Worm (Caenorhabditis elegans) whole organism, young adult: Measurements from ENCODE around the gene T04C9.1.

ENCODE experiments used
- B0035.1 ChIP-seq: sonication (generic microtip); optimal IDR thresholded peaks from 2 replicates; lab custom pipeline; 2016; ENCODE audit warnings: missing genetic modification characterization, mild to moderate bottlenecking, missing compliant biosample characterization, missing genotype, missing genetic modification reagents
- F10E7.11 ChIP-seq: sonication (generic microtip); optimal IDR thresholded peaks from 2 replicates; lab custom pipeline; 2017; ENCODE audit warnings: mild to moderate bottlenecking, missing genetic modification characterization, moderate library complexity, missing compliant biosample characterization
- F23B12.7 ChIP-seq: sonication (generic microtip); optimal IDR thresholded peaks from 2 replicates; lab custom pipeline; 2017; ENCODE audit warnings: missing genetic modification characterization, mild to moderate bottlenecking, missing compliant biosample characterization, antibody characterized with exemption, moderate library complexity; ENCODE audit not compliant: insufficient read depth
- F33H1.4 ChIP-seq: fragments of 200-800 bp; sonication (Bioruptor generic); IDR thresholded peaks from 2 replicates; pipeline ENCODE4 v1.3.6; 2022; ENCODE audit warnings: missing genetic modification reagents, missing genetic modification characterization, missing compliant biosample characterization
- F39B2.1 ChIP-seq: fragments of 200-800 bp; sonication (Bioruptor generic); IDR thresholded peaks from 2 replicates; pipeline ENCODE4 v1.3.6; 2022; ENCODE audit warnings: missing genetic modification reagents, missing genetic modification characterization, missing compliant biosample characterization
- F52B5.7 ChIP-seq: sonication (generic microtip); optimal IDR thresholded peaks from 2 replicates; lab custom pipeline; 2016; ENCODE audit warnings: mild to moderate bottlenecking, missing genetic modification characterization, missing compliant biosample characterization
- F55B11.4 ChIP-seq: sonication (generic microtip); optimal IDR thresholded peaks from 2 replicates; lab custom pipeline; 2016; ENCODE audit warnings: missing compliant biosample characterization, missing genetic modification characterization, borderline replicate concordance; ENCODE audit not compliant: insufficient read depth
- F57C9.4 ChIP-seq: sonication (generic microtip); optimal IDR thresholded peaks from 2 replicates; lab custom pipeline; 2017; ENCODE audit warnings: mild to moderate bottlenecking, missing genetic modification characterization, missing compliant biosample characterization
- Y53F4B.3 ChIP-seq: fragments of 200-800 bp; sonication (Bioruptor generic); IDR thresholded peaks from 2 replicates; pipeline ENCODE4 v1.3.6; 2022; ENCODE audit warnings: missing genetic modification reagents, missing genetic modification characterization, missing compliant biosample characterization
- Y79H2A.3 ChIP-seq: fragments of 200-800 bp; sonication (Bioruptor generic); conservative IDR thresholded peaks from 2 replicates; pipeline ENCODE4 v1.3.6; 2022; ENCODE audit warnings: missing genetic modification reagents, missing genetic modification characterization, missing compliant biosample characterization
- akir-1 ChIP-seq: fragments of 200-800 bp; sonication (Bioruptor generic); optimal IDR thresholded peaks from 2 replicates; lab custom pipeline; 2018; ENCODE audit warnings: mild to moderate bottlenecking, missing genetic modification characterization, moderate library complexity, missing compliant biosample characterization
- aptf-3 ChIP-seq: fragments of 200-800 bp; sonication (Bioruptor generic); IDR thresholded peaks from 2 replicates; pipeline ENCODE4 v1.3.6; 2022; ENCODE audit warnings: missing genetic modification characterization, missing compliant biosample characterization
- attf-5 ChIP-seq: fragments of 200-800 bp; sonication (Bioruptor generic); optimal IDR thresholded peaks from 2 replicates; lab custom pipeline; 2018; ENCODE audit warnings: mild to moderate bottlenecking, missing genetic modification characterization, missing compliant biosample characterization
- bed-2 ChIP-seq: fragments of 200-800 bp; sonication (Bioruptor generic); IDR thresholded peaks from 2 replicates; pipeline ENCODE4 v1.3.6; 2022; ENCODE audit warnings: missing genetic modification reagents, missing genetic modification characterization, missing compliant biosample characterization
- ceh-100 ChIP-seq: fragments of 200-800 bp; sonication (Bioruptor generic); IDR thresholded peaks from 2 replicates; pipeline ENCODE4 v1.3.6; 2022; ENCODE audit warnings: missing genetic modification reagents, missing genetic modification characterization, missing compliant biosample characterization
- ceh-91 ChIP-seq: fragments of 200-800 bp; sonication (Bioruptor generic); IDR thresholded peaks from 2 replicates; pipeline ENCODE4 v1.3.6; 2022; ENCODE audit warnings: missing genetic modification reagents, missing genetic modification characterization, missing compliant biosample characterization
- chd-7 ChIP-seq: sonication (generic microtip); optimal IDR thresholded peaks from 2 replicates; lab custom pipeline; 2016; ENCODE audit warnings: mild to moderate bottlenecking, missing genetic modification characterization, moderate library complexity, missing compliant biosample characterization
- dox-1 ChIP-seq: fragments of 200-800 bp; sonication (Bioruptor generic); IDR thresholded peaks from 2 replicates; pipeline ENCODE4 v1.3.6; 2022; ENCODE audit warnings: missing genetic modification reagents, missing genetic modification characterization, missing compliant biosample characterization
- dpff-1 ChIP-seq: sonication (generic microtip); optimal IDR thresholded peaks from 2 replicates; lab custom pipeline; 2017; ENCODE audit warnings: mild to moderate bottlenecking, missing genetic modification characterization, missing compliant biosample characterization
- dpl-1 ChIP-seq: fragments of 150-350 bp; optimal IDR thresholded peaks from 2 replicates; lab custom pipeline; 2014; ENCODE audit warnings: missing biosample characterization, missing genetic modification reagents, missing genetic modification characterization
- efl-1 ChIP-seq: fragments of 150-350 bp; optimal IDR thresholded peaks from 2 replicates; lab custom pipeline; 2014; ENCODE audit warnings: missing biosample characterization, missing genetic modification reagents, missing genetic modification characterization
- egl-18 ChIP-seq: fragments of 200-800 bp; sonication (Bioruptor generic); IDR thresholded peaks from 2 replicates; pipeline ENCODE4 v1.3.6; 2022; ENCODE audit warnings: missing genetic modification reagents, missing genetic modification characterization, missing compliant biosample characterization
- egrh-3 ChIP-seq: fragments of 200-800 bp; sonication (Bioruptor generic); IDR thresholded peaks from 2 replicates; pipeline ENCODE4 v1.3.6; 2022; ENCODE audit warnings: missing genetic modification reagents, missing genetic modification characterization, missing compliant biosample characterization
- him-1 ChIP-seq: sonication (generic microtip); optimal IDR thresholded peaks from 2 replicates; lab custom pipeline; 2016; ENCODE audit warnings: missing genotype, missing genetic modification reagents, missing genetic modification characterization, missing compliant biosample characterization
- hmg-1.2 ChIP-seq: fragments of 200-800 bp; sonication (Bioruptor generic); IDR thresholded peaks from 2 replicates; pipeline ENCODE4 v1.3.6; 2022; ENCODE audit warnings: missing genetic modification reagents, missing genetic modification characterization, missing compliant biosample characterization
- lin-35 ChIP-seq, 3 experiments: fragments of 150-350 bp in 2 of 3; sonication (generic microtip) in 1 of 3; optimal IDR thresholded peaks; 2 replicates each; lab custom pipeline; 2014 to 2018; ENCODE audit warnings: missing biosample characterization in 3 of 3, missing genetic modification characterization in 3 of 3, missing genetic modification reagents in 3 of 3
- lsy-27 ChIP-seq: sonication (generic microtip); optimal IDR thresholded peaks from 2 replicates; lab custom pipeline; 2017; ENCODE audit warnings: missing genetic modification characterization, mild to moderate bottlenecking, missing compliant biosample characterization, antibody characterized with exemption, missing genotype, borderline replicate concordance; ENCODE audit not compliant: insufficient read depth
- nfya-1 ChIP-seq: sonication (generic microtip); optimal IDR thresholded peaks from 2 replicates; lab custom pipeline; 2017; ENCODE audit warnings: antibody characterized with exemption, missing compliant biosample characterization, missing genetic modification characterization, borderline replicate concordance; ENCODE audit not compliant: insufficient read depth
- nfya-2 ChIP-seq: fragments of 200-800 bp; sonication (Bioruptor generic); IDR thresholded peaks from 2 replicates; pipeline ENCODE4 v1.3.6; 2022; ENCODE audit warnings: missing genetic modification reagents, missing genetic modification characterization, missing compliant biosample characterization
- nhr-120 ChIP-seq: fragments of 200-800 bp; sonication (Bioruptor generic); IDR thresholded peaks from 2 replicates; pipeline ENCODE4 v1.3.6; 2022; ENCODE audit warnings: missing genetic modification characterization, missing compliant biosample characterization
- nhr-80 ChIP-seq: sonication (generic microtip); optimal IDR thresholded peaks from 2 replicates; lab custom pipeline; 2016; ENCODE audit warnings: missing genetic modification characterization, missing compliant biosample characterization
- nhr-90 ChIP-seq: sonication (generic microtip); optimal IDR thresholded peaks from 2 replicates; lab custom pipeline; 2016; ENCODE audit warnings: missing genotype, mild to moderate bottlenecking, missing genetic modification characterization, missing compliant biosample characterization
- snpc-1.1 ChIP-seq: sonication (generic microtip); optimal IDR thresholded peaks from 2 replicates; lab custom pipeline; 2017; ENCODE audit warnings: missing genetic modification characterization, mild to moderate bottlenecking, missing compliant biosample characterization, antibody characterized with exemption, moderate library complexity, missing genotype, missing genetic modification reagents; ENCODE audit not compliant: insufficient read depth
- snpc-3.4 ChIP-seq: sonication (generic microtip); optimal IDR thresholded peaks from 2 replicates; lab custom pipeline; 2017; ENCODE audit warnings: missing genetic modification characterization, mild to moderate bottlenecking, missing compliant biosample characterization, antibody characterized with exemption, moderate library complexity, missing genotype, missing genetic modification reagents
- xnd-1 ChIP-seq: sonication (generic microtip); optimal IDR thresholded peaks from 2 replicates; lab custom pipeline; 2016; ENCODE audit warnings: missing genotype, missing genetic modification reagents, missing genetic modification characterization, missing compliant biosample characterization
- zfh-2 ChIP-seq: fragments of 200-800 bp; sonication (Bioruptor generic); conservative IDR thresholded peaks from 2 replicates; pipeline ENCODE4 v1.3.6; 2022; ENCODE audit warnings: missing genetic modification reagents, missing genetic modification characterization, missing compliant biosample characterization
- ztf-22 ChIP-seq: fragments of 200-800 bp; sonication (Bioruptor generic); optimal IDR thresholded peaks from 2 replicates; lab custom pipeline; 2018; ENCODE audit warnings: mild to moderate bottlenecking, missing genetic modification characterization, moderate library complexity, missing compliant biosample characterization

T04C9.1 gene

DNA sequence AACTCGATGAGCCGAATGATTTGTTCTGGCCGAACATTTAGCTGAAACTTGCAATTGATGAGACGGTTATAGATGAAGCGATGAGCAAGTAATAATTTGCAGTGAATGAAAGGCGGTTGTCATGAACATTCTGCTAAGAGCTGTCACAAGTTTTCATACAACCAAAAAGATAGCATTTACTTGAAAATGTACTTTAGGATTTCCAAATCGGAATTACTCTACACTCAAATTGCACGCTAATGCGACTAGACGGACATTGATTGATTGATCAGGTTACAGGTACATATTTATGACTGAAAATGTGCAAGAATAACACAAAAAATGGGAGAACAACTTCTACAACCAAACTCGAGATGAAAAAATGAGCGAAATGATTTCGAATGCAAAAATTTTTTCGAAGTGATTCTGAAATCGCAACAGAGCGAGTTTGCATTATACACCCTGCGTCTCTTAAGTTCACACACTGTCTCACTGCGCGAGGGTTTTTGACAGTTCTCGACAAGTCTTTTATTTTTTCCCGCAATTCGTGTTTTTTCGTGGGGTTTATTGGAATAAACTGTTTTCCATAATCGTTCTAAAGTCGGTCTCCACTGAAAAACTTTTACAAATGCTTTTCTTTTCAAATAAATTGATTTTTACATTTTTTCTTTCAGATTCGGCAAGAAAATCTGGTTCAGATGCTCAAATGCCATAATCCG is 26.6 kb downstream of the T04C9.1 start, which contains the start of the genes npp-10 and cyk-3 (continued):
- no peak for TF ChIP-seq zfh-2 (GFP tag; lab: Robert Waterston, UW)
- peak; percentile 76 for TF ChIP-seq efl-1
- TF ChIP-seq nfya-2 = no peak
- no peak for TF ChIP-seq F23B12.7 (tag; lab: Kevin White, UChicago)
- TF ChIP-seq dpl-1 (GFP tag; lab: Kevin White, UChicago) = peak; percentile 5
- TF ChIP-seq lin-35 (GFP tag; optimal IDR thresholded peaks at IDR 0.05; lab: Kevin White, UChicago) = no peak

- TF ChIP-seq nhr-80 (tag; lab: Kevin White, UChicago) = no peak
- no peak for TF ChIP-seq nfya-1 (tag; lab: Kevin White, UChicago)
- TF ChIP-seq attf-5 (GFP tag; lab: Kevin White, UChicago) = no peak
- no peak for TF ChIP-seq B0035.1 (tag; lab: Kevin White, UChicago)
- TF ChIP-seq him-1 (tag; lab: Kevin White, UChicago) = no peak
- no peak for TF ChIP-seq zfh-2 (GFP tag; lab: Robert Waterston, UW)
- no peak for TF ChIP-seq akir-1 (GFP tag; lab: Kevin White, UChicago)
- no peak for TF ChIP-seq lsy-27 (tag; lab: Kevin White, UChicago)
- no peak for TF ChIP-seq snpc-1.1
- TF ChIP-seq ceh-91 = no peak
- TF ChIP-seq hmg-1.2 = no peak
- TF ChIP-seq nhr-90 (tag; lab: Kevin White, UChicago) = no peak
- no peak for TF ChIP-seq ceh-100 (GFP tag; lab: Robert Waterston, UW)
- no peak for TF ChIP-seq aptf-3 (GFP tag; lab: Robert Waterston, UW)
These were observed 35.4 kb downstream of the T04C9.1 start, which contains the start of gene tbx-7 for ce11 chrIII:6028432-6028831. Gene tbx-7, minus strand, starts transcription at chrIII:6028532.

DNA sequence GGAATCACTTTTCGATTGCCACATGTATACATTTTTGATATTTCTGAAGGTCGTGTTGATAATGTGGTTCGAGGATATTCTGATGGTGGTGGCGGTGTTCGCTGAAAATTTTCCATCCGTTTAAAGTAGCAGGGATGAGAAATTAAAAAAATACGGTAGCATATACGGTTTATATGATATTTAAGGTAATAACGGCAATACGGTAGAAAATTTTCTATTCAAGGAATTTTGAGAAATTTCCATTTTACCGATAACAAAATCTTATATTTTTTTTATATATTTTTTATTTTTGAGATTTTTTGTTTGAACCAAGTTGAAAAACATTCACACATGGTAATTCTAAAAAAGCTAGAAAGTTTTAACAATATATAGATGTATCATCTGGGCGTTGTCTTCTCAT is 37.5 kb downstream of the T04C9.1 start, which contains the start of gene ZK328.6:
Gene ZK328.6, minus strand, starts transcription at position 101 of the 400 bp plus-strand sequence.
- TF ChIP-seq chd-7 (tag; lab: Kevin White, UChicago) = no peak
- TF ChIP-seq egrh-3 (GFP tag; lab: Robert Waterston, UW) = no peak
- TF ChIP-seq F57C9.4 (tag; lab: Kevin White, UChicago) = no peak
- TF ChIP-seq egl-18 (GFP tag; lab: Robert Waterston, UW) = no peak
- no peak for TF ChIP-seq bed-2
- no peak for TF ChIP-seq lin-35 (GFP tag; optimal IDR thresholded peaks at IDR 0.05; lab: Kevin White, UChicago)
- TF ChIP-seq F33H1.4 (GFP tag; lab: Robert Waterston, UW) = no peak
- TF ChIP-seq xnd-1 (tag; lab: Kevin White, UChicago) = no peak
- no peak for TF ChIP-seq F52B5.7 (tag; lab: Kevin White, UChicago)
- TF ChIP-seq snpc-3.4 (tag; lab: Kevin White, UChicago) = no peak
- TF ChIP-seq efl-1 = no peak
- no peak for TF ChIP-seq B0035.1 (tag; lab: Kevin White, UChicago)
- no peak for TF ChIP-seq Y53F4B.3 (GFP tag; lab: Robert Waterston, UW)
- no peak for TF ChIP-seq dox-1
- no peak for TF ChIP-seq F55B11.4 (tag; lab: Kevin White, UChicago)

DNA sequence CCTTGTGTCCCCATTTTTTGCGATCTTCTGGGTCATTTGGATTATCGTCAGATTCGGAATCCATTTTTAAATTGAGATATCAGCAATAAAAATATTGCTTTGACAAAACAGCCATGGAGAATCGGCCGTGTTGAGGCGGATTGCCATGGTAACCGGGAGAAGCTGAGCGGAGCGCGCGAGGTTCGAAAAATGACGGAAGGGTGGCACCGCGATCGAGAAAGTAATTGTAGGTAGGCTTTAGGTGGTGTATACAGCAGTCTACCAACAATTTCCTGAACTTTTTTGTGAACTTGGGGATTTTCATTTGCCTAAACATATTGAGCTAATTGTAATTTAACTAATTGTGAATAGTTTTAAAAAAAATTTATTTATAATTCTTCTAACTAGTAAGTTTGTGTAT is 46.4 kb downstream of the T04C9.1 start, which contains the start of gene ift-139:
Gene ift-139, minus strand, starts transcription at position 101 of the 400 bp plus-strand sequence.
- TF ChIP-seq nhr-120 (no peak), F10E7.11 (tag; lab: Kevin White, UChicago) (no peak), F39B2.1 (GFP tag; lab: Robert Waterston, UW) (no peak), Y79H2A.3 (no peak), ztf-22 (GFP tag; lab: Kevin White, UChicago) (no peak), xnd-1 (tag; lab: Kevin White, UChicago) (no peak), F57C9.4 (tag; lab: Kevin White, UChicago) (no peak), egl-18 (GFP tag; lab: Robert Waterston, UW) (no peak), dpff-1 (tag; lab: Kevin White, UChicago) (no peak), lsy-27 (tag; lab: Kevin White, UChicago) (no peak)
